Fruit fly (Drosophila melanogaster) whole organism, embryonic: Measurements from ENCODE around the gene Txl.

Experiments used
- ATbp ChIP-seq: fragments of 200-800 bp; sonication (Bioruptor generic); optimal IDR thresholded peaks from 2 replicates; lab custom pipeline; 2017; ENCODE audit warnings: missing biosample characterization, mild to moderate bottlenecking, missing genetic modification characterization, missing genetic modification reagents
- Abd-B ChIP-seq: fragments of 200-800 bp; sonication (Bioruptor generic); optimal IDR thresholded peaks from 2 replicates; lab custom pipeline; 2018; ENCODE audit warnings: missing biosample characterization, mild to moderate bottlenecking, missing genetic modification characterization, moderate library complexity
- Antp ChIP-seq: fragments of 200-800 bp; sonication (Bioruptor generic); optimal IDR thresholded peaks from 3 replicates; lab custom pipeline; 2016; ENCODE audit warnings: missing biosample characterization, missing genetic modification characterization
- Atf6 ChIP-seq: fragments of 200-800 bp; sonication (Bioruptor generic); IDR thresholded peaks from 2 replicates; pipeline ENCODE4 v1.3.6; 2022; ENCODE audit warnings: missing biosample characterization, missing genetic modification characterization
- BtbVII ChIP-seq: fragments of 200-800 bp; sonication (Bioruptor generic); optimal IDR thresholded peaks from 3 replicates; lab custom pipeline; 2017; ENCODE audit warnings: missing biosample characterization, mild to moderate bottlenecking, missing genetic modification characterization
- C15 ChIP-seq: fragments of 200-800 bp; sonication (Bioruptor generic); IDR thresholded peaks from 3 replicates; pipeline ENCODE4 v1.3.6; 2022; ENCODE audit warnings: missing biosample characterization, missing genetic modification characterization
- CG11696 ChIP-seq: fragments of 200-800 bp; sonication (Bioruptor generic); IDR thresholded peaks from 2 replicates; pipeline ENCODE4 v1.3.6; 2022; ENCODE audit warnings: missing biosample characterization, missing genetic modification characterization
- CG12071 ChIP-seq: fragments of 200-800 bp; sonication (Bioruptor generic); optimal IDR thresholded peaks from 3 replicates; lab custom pipeline; 2018; ENCODE audit warnings: missing biosample characterization, mild to moderate bottlenecking, missing genetic modification characterization
- CG12155 ChIP-seq: fragments of 200-800 bp; sonication (Bioruptor generic); optimal IDR thresholded peaks from 3 replicates; lab custom pipeline; 2016; ENCODE audit warnings: missing biosample characterization, missing genetic modification characterization
- CG12236 ChIP-seq: fragments of 200-800 bp; sonication (Bioruptor generic); optimal IDR thresholded peaks from 2 replicates; lab custom pipeline; 2016; ENCODE audit warnings: missing biosample characterization, missing genetic modification characterization
- CG14441 ChIP-seq: fragments of 200-800 bp; sonication (Bioruptor generic); IDR thresholded peaks from 2 replicates; pipeline ENCODE4 v1.3.6; 2022; ENCODE audit warnings: missing biosample characterization, missing genetic modification characterization
- CG14860 ChIP-seq: fragments of 200-800 bp; sonication (Bioruptor generic); IDR thresholded peaks from 3 replicates; pipeline ENCODE4 v1.3.6; 2022; ENCODE audit warnings: missing biosample characterization, missing genetic modification characterization; ENCODE audit not compliant: partially characterized antibody
- CG15073 ChIP-seq: fragments of 200-800 bp; sonication (Bioruptor generic); optimal IDR thresholded peaks from 2 replicates; lab custom pipeline; 2016; ENCODE audit warnings: missing biosample characterization, missing genetic modification characterization
- CG15479 ChIP-seq: fragments of 200-800 bp; sonication (Bioruptor generic); optimal IDR thresholded peaks from 3 replicates; lab custom pipeline; 2019; ENCODE audit warnings: missing biosample characterization, mild to moderate bottlenecking, missing genetic modification characterization, moderate library complexity
- CG17361 ChIP-seq: fragments of 200-800 bp; sonication (Bioruptor generic); IDR thresholded peaks from 3 replicates; pipeline ENCODE4 v1.3.6; 2022; ENCODE audit warnings: missing biosample characterization, missing genetic modification characterization
- CG18599 ChIP-seq: fragments of 200-800 bp; sonication (Bioruptor generic); optimal IDR thresholded peaks from 3 replicates; lab custom pipeline; 2017; ENCODE audit warnings: missing biosample characterization, missing genetic modification characterization, mild to moderate bottlenecking, moderate library complexity, missing genetic modification reagents
- CG31441 ChIP-seq: fragments of 200-800 bp; sonication (Bioruptor generic); IDR thresholded peaks from 2 replicates; pipeline ENCODE4 v1.3.6; 2022; ENCODE audit warnings: missing biosample characterization, missing genetic modification characterization
- CG3281 ChIP-seq: fragments of 200-800 bp; sonication (Bioruptor generic); optimal IDR thresholded peaks from 3 replicates; lab custom pipeline; 2017; ENCODE audit warnings: missing biosample characterization, mild to moderate bottlenecking, missing genetic modification characterization
- CG5180 ChIP-seq: fragments of 200-800 bp; sonication (Bioruptor generic); optimal IDR thresholded peaks from 3 replicates; lab custom pipeline; 2017; ENCODE audit warnings: missing biosample characterization, missing genetic modification characterization, mild to moderate bottlenecking, moderate library complexity, missing genetic modification reagents
- CG6791 ChIP-seq: fragments of 200-800 bp; sonication (Bioruptor generic); IDR thresholded peaks from 3 replicates; pipeline ENCODE4 v1.3.6; 2022; ENCODE audit warnings: missing biosample characterization, missing genetic modification characterization; ENCODE audit not compliant: partially characterized antibody
- CG6813 ChIP-seq: fragments of 200-800 bp; sonication (Bioruptor generic); optimal IDR thresholded peaks from 2 replicates; lab custom pipeline; 2017; ENCODE audit warnings: missing biosample characterization, missing genetic modification characterization, mild to moderate bottlenecking, moderate library complexity, missing genetic modification reagents
- CG7271 ChIP-seq: fragments of 200-800 bp; sonication (Bioruptor generic); optimal IDR thresholded peaks from 2 replicates; lab custom pipeline; 2018; ENCODE audit warnings: missing biosample characterization, mild to moderate bottlenecking, missing genetic modification characterization, moderate library complexity
- CG9215 ChIP-seq: fragments of 200-800 bp; sonication (Bioruptor generic); IDR thresholded peaks from 2 replicates; pipeline ENCODE4 v1.3.6; 2022; ENCODE audit warnings: missing biosample characterization, missing genetic modification characterization
- CTCF ChIP-seq: fragments of 200-800 bp; sonication (Bioruptor generic); optimal IDR thresholded peaks from 2 replicates; lab custom pipeline; 2017; ENCODE audit warnings: missing biosample characterization, mild to moderate bottlenecking, missing genetic modification characterization, moderate library complexity
- Dfd ChIP-seq, 2 experiments: fragments of >200 bp; optimal IDR thresholded peaks; 2 replicates each; lab custom pipeline; 2017; ENCODE audit warnings: missing biosample characterization in 2 of 2, missing genetic modification characterization in 2 of 2
- Dip2 ChIP-seq: fragments of 200-800 bp; sonication (Bioruptor generic); IDR thresholded peaks from 2 replicates; pipeline ENCODE4 v1.3.6; 2022; ENCODE audit warnings: missing biosample characterization, missing genetic modification characterization
- Drgx ChIP-seq: fragments of 200-800 bp; sonication (Bioruptor generic); IDR thresholded peaks from 2 replicates; pipeline ENCODE4 v1.3.6; 2022; ENCODE audit warnings: missing biosample characterization, missing genetic modification characterization
- HHEX ChIP-seq: fragments of 200-800 bp; sonication (Bioruptor generic); optimal IDR thresholded peaks from 3 replicates; lab custom pipeline; 2017; ENCODE audit warnings: missing biosample characterization, mild to moderate bottlenecking, missing genetic modification characterization, missing genetic modification reagents
- Hmr ChIP-seq: fragments of 200-800 bp; sonication (Bioruptor generic); optimal IDR thresholded peaks from 3 replicates; lab custom pipeline; 2017; ENCODE audit warnings: mild to moderate bottlenecking, missing biosample characterization, missing genetic modification reagents, missing genetic modification characterization
- Hmx ChIP-seq: fragments of 200-800 bp; sonication (Bioruptor generic); optimal IDR thresholded peaks from 2 replicates; lab custom pipeline; 2016; ENCODE audit warnings: missing biosample characterization, missing genetic modification characterization
- Jarid2 ChIP-seq: fragments of 200-800 bp; sonication (Bioruptor generic); optimal IDR thresholded peaks from 3 replicates; lab custom pipeline; 2017; ENCODE audit warnings: mild to moderate bottlenecking, missing biosample characterization, missing genetic modification reagents, missing genetic modification characterization
- Med ChIP-seq: fragments of 200-800 bp; sonication (Bioruptor generic); peaks from one replicate; lab custom pipeline; 2016; ENCODE audit warnings: missing biosample characterization, missing genetic modification characterization, mild to moderate bottlenecking, inconsistent platforms, moderate library complexity
- Side ChIP-seq: fragments of 200-800 bp; sonication (Bioruptor generic); optimal IDR thresholded peaks from 2 replicates; lab custom pipeline; 2016; ENCODE audit warnings: missing biosample characterization, missing genetic modification characterization
- ap ChIP-seq: fragments of 200-800 bp; sonication (Bioruptor generic); IDR thresholded peaks from 2 replicates; pipeline ENCODE4 v1.3.6; 2022; ENCODE audit warnings: missing biosample characterization, missing genetic modification characterization
- bsh ChIP-seq, 2 experiments: fragments of 200-800 bp; sonication (Bioruptor generic); optimal IDR thresholded peaks; 2 replicates each; lab custom pipeline; 2017 to 2018; ENCODE audit warnings: mild to moderate bottlenecking in 2 of 2, missing biosample characterization in 2 of 2, missing genetic modification characterization in 2 of 2, moderate library complexity in 1 of 2
- chn ChIP-seq: fragments of 200-800 bp; sonication (Bioruptor generic); optimal IDR thresholded peaks from 2 replicates; lab custom pipeline; 2016; ENCODE audit warnings: missing biosample characterization, missing genetic modification characterization
- crol ChIP-seq: fragments of 200-800 bp; sonication (Bioruptor generic); IDR thresholded peaks from 2 replicates; pipeline ENCODE4 v1.3.6; 2022; ENCODE audit warnings: missing biosample characterization, missing genetic modification characterization
- da ChIP-seq: fragments of 200-800 bp; sonication (Bioruptor generic); optimal IDR thresholded peaks from 2 replicates; lab custom pipeline; 2016; ENCODE audit warnings: missing biosample characterization, missing genetic modification characterization
- dpn ChIP-seq, 2 experiments: fragments of 200-800 bp; sonication (Bioruptor generic); optimal IDR thresholded peaks; 3 replicates each; lab custom pipeline; 2016; ENCODE audit warnings: missing biosample characterization in 2 of 2, missing genetic modification characterization in 2 of 2
- dysf ChIP-seq: fragments of 200-800 bp; sonication (Bioruptor generic); IDR thresholded peaks from 3 replicates; pipeline ENCODE4 v1.3.6; 2022; ENCODE audit warnings: missing biosample characterization, missing genetic modification characterization
- exex ChIP-seq: fragments of 200-800 bp; sonication (Bioruptor generic); optimal IDR thresholded peaks from 4 replicates; lab custom pipeline; 2018; ENCODE audit warnings: missing biosample characterization, mild to moderate bottlenecking, missing genetic modification characterization, moderate library complexity
- eyg ChIP-seq: fragments of 200-800 bp; sonication (Bioruptor generic); optimal IDR thresholded peaks from 3 replicates; lab custom pipeline; 2016; ENCODE audit warnings: missing biosample characterization, missing genetic modification characterization
- grn ChIP-seq: fragments of 200-800 bp; sonication (Bioruptor generic); optimal IDR thresholded peaks from 3 replicates; lab custom pipeline; 2017; ENCODE audit warnings: missing biosample characterization, missing genetic modification characterization
- kni ChIP-seq: fragments of 200-800 bp; sonication (Bioruptor generic); optimal IDR thresholded peaks from 3 replicates; lab custom pipeline; 2017; ENCODE audit warnings: mild to moderate bottlenecking, missing biosample characterization, missing genetic modification reagents, missing genetic modification characterization
- nmo ChIP-seq: fragments of 200-800 bp; sonication (Bioruptor generic); optimal IDR thresholded peaks from 2 replicates; lab custom pipeline; 2018; ENCODE audit warnings: missing biosample characterization, mild to moderate bottlenecking, missing genetic modification characterization, moderate library complexity
- onecut ChIP-seq: fragments of 200-800 bp; sonication (Bioruptor generic); IDR thresholded peaks from 2 replicates; pipeline ENCODE4 v1.3.6; 2022; ENCODE audit warnings: missing biosample characterization, missing genetic modification characterization
- psq ChIP-seq: fragments of 200-800 bp; sonication (Bioruptor generic); optimal IDR thresholded peaks from 2 replicates; lab custom pipeline; 2017; ENCODE audit warnings: missing biosample characterization, missing genetic modification characterization
- sob ChIP-seq: fragments of 200-800 bp; sonication (Bioruptor generic); IDR thresholded peaks from 2 replicates; pipeline ENCODE4 v1.3.6; 2022; ENCODE audit warnings: missing biosample characterization, missing genetic modification characterization
- trem ChIP-seq: fragments of 200-800 bp; optimal IDR thresholded peaks from 3 replicates; lab custom pipeline; 2019; ENCODE audit warnings: missing biosample characterization, mild to moderate bottlenecking, missing genetic modification characterization, moderate library complexity
- ttk ChIP-seq: fragments of 200-800 bp; sonication (Bioruptor generic); IDR thresholded peaks from 2 replicates; pipeline ENCODE4 v2.1.2; 2022; ENCODE audit warnings: missing biosample characterization, missing genetic modification characterization

Txl gene

dm6 chr3L:5807370-5808100 lies 41.9 kb downstream of the Txl start (continued):
- TF ChIP-seq CG3281 (GFP tag; lab: Kevin White, UChicago) (no peak), Hmr (no peak), dpn (GFP tag; optimal IDR thresholded peaks at IDR 0.05; lab: Kevin White, UChicago) (peak in 1 of 2 experiments; percentile 10), CG12236 (GFP tag; lab: Kevin White, UChicago) (peak; percentile 3), psq (GFP tag; lab: Kevin White, UChicago) (no peak), CG15073 (GFP tag; lab: Kevin White, UChicago) (no peak), CG31441 (no peak), Med (GFP tag; lab: Kevin White, UChicago) (peak; percentile 75), C15 (GFP tag; lab: Robert Waterston, UW) (0 out of 3 replicates have a peak, but pooled peaks have one; percentile 33), Drgx (GFP tag; lab: Robert Waterston, UW) (peak; percentile 60), CG12155 (no peak), bsh (GFP tag; optimal IDR thresholded peaks at IDR 0.05; lab: Kevin White, UChicago) (no peak), trem (no peak), kni (GFP tag; lab: Kevin White, UChicago) (peak; percentile 1), Jarid2 (GFP tag; lab: Kevin White, UChicago) (no peak), ATbp (GFP tag; lab: Kevin White, UChicago) (peak; percentile 25), Antp (GFP tag; lab: Kevin White, UChicago) (no peak), dysf (GFP tag; lab: Robert Waterston, UW) (peak; percentile 33; the same call in 1 of the 3 replicates), CG7271 (tag; lab: Kevin White, UChicago) (no peak), exex (tag; lab: Kevin White, UChicago) (peak; percentile 70), CTCF (GFP tag; lab: Kevin White, UChicago) (no peak), chn (GFP tag; lab: Kevin White, UChicago) (no peak), onecut (GFP tag; lab: Robert Waterston, UW) (0 out of 2 replicates have a peak, but pooled peaks have one; percentile 17), CG11696 (no peak), grn (GFP tag; lab: Kevin White, UChicago) (peak; percentile 39), CG14441 (GFP tag; lab: Robert Waterston, UW) (no peak), CG17361 (GFP tag; lab: Robert Waterston, UW) (no peak), da (GFP tag; lab: Kevin White, UChicago) (no peak), CG12071 (GFP tag; lab: Kevin White, UChicago) (peak; percentile 25), crol (GFP tag; lab: Robert Waterston, UW) (peak; percentile 37; the same call in 1 of the 2 replicates), CG18599 (GFP tag; lab: Kevin White, UChicago) (peak; percentile 45), BtbVII (GFP tag; lab: Kevin White, UChicago) (peak; percentile 5), CG9215 (GFP tag; lab: Robert Waterston, UW) (no peak), CG15479 (GFP tag; lab: Kevin White, UChicago) (peak; percentile 81), Hmx (GFP tag; lab: Kevin White, UChicago) (no peak), CG6813 (GFP tag; lab: Kevin White, UChicago) (peak; percentile 50), CG14860 (GFP tag; lab: Robert Waterston, UW) (no peak), Abd-B (GFP tag; lab: Kevin White, UChicago) (no peak), Side (no peak), sob (GFP tag; lab: Robert Waterston, UW) (0 out of 2 replicates have a peak, but pooled peaks have one; percentile 47), Atf6 (GFP tag; lab: Robert Waterston, UW) (peak; percentile 45), HHEX (peak; percentile 46), eyg (no peak), CG5180 (GFP tag; lab: Kevin White, UChicago) (no peak), ttk (no peak), CG6791 (no peak), Dfd (GFP tag; optimal IDR thresholded peaks at IDR 0.05; lab: Kevin White, UChicago) (no peak), nmo (GFP tag; lab: Kevin White, UChicago) (no peak), Dip2 (GFP tag; lab: Robert Waterston, UW) (no peak), ap (GFP tag; lab: Robert Waterston, UW) (no peak)
